Worm (Caenorhabditis elegans) whole organism, mixed stage, embryonic: ENCODE results near the gene str-209.

ENCODE experiments used
- M03D4.4 ChIP-seq: sonication (generic microtip); optimal IDR thresholded peaks from 2 replicates; lab custom pipeline; 2017; ENCODE audit warnings: mild to moderate bottlenecking, missing genetic modification characterization, missing compliant biosample characterization
- bed-3 ChIP-seq: fragments of 200-800 bp; sonication (Bioruptor generic); optimal IDR thresholded peaks from 3 replicates; lab custom pipeline; 2018; ENCODE audit warnings: mild to moderate bottlenecking, missing genetic modification characterization, moderate library complexity, missing compliant biosample characterization
- ceh-39 ChIP-seq: fragments of 150-350 bp; optimal IDR thresholded peaks from 2 replicates; lab custom pipeline; 2014; ENCODE audit warnings: missing biosample characterization, missing genetic modification characterization
- ceh-43 ChIP-seq: fragments of 200-800 bp; sonication (Bioruptor generic); optimal IDR thresholded peaks from 2 replicates; lab custom pipeline; 2018; ENCODE audit warnings: mild to moderate bottlenecking, missing genetic modification characterization, moderate library complexity, missing compliant biosample characterization
- ces-1 ChIP-seq: fragments of 150-350 bp; optimal IDR thresholded peaks from 2 replicates; lab custom pipeline; 2014; ENCODE audit warnings: missing biosample characterization, missing genetic modification reagents, missing genetic modification characterization
- cnd-1 ChIP-seq: fragments of 200-800 bp; sonication (Bioruptor generic); optimal IDR thresholded peaks from 2 replicates; lab custom pipeline; 2018; ENCODE audit warnings: mild to moderate bottlenecking, missing genetic modification characterization, missing compliant biosample characterization
- drap-1 ChIP-seq: fragments of 200-800 bp; sonication (Bioruptor generic); optimal IDR thresholded peaks from 3 replicates; lab custom pipeline; 2018; ENCODE audit warnings: mild to moderate bottlenecking, missing genetic modification characterization, missing compliant biosample characterization
- elt-1 ChIP-seq: sonication (generic microtip); optimal IDR thresholded peaks from 2 replicates; lab custom pipeline; 2017; ENCODE audit warnings: missing genetic modification characterization, mild to moderate bottlenecking, missing compliant biosample characterization, antibody characterized with exemption, moderate library complexity, borderline replicate concordance; ENCODE audit not compliant: insufficient read depth
- elt-3 ChIP-seq: fragments of 150-350 bp; optimal IDR thresholded peaks from 2 replicates; lab custom pipeline; 2014; ENCODE audit warnings: missing biosample characterization, missing genetic modification characterization
- flh-1 ChIP-seq: fragments of 200-800 bp; sonication (Bioruptor generic); optimal IDR thresholded peaks from 2 replicates; lab custom pipeline; 2018; ENCODE audit warnings: mild to moderate bottlenecking, missing genetic modification characterization, moderate library complexity, missing compliant biosample characterization
- ham-2 ChIP-seq: fragments of 200-800 bp; sonication (Bioruptor generic); optimal IDR thresholded peaks from 2 replicates; lab custom pipeline; 2018; ENCODE audit warnings: mild to moderate bottlenecking, missing genetic modification characterization, missing compliant biosample characterization
- hlh-1 ChIP-seq: fragments of 150-350 bp; optimal IDR thresholded peaks from 2 replicates; lab custom pipeline; 2014; ENCODE audit warnings: missing biosample characterization, missing genetic modification reagents, missing genetic modification characterization
- lin-32 ChIP-seq: fragments of 200-800 bp; sonication (Bioruptor generic); optimal IDR thresholded peaks from 2 replicates; lab custom pipeline; 2018; ENCODE audit warnings: mild to moderate bottlenecking, missing genetic modification characterization, missing compliant biosample characterization
- lsy-2 ChIP-seq: fragments of 150-350 bp; optimal IDR thresholded peaks from 2 replicates; lab custom pipeline; 2014; ENCODE audit warnings: missing biosample characterization, missing genetic modification characterization
- mab-5 ChIP-seq: fragments of 150-350 bp; optimal IDR thresholded peaks from 2 replicates; lab custom pipeline; 2014; ENCODE audit warnings: missing biosample characterization, missing genetic modification characterization
- mep-1 ChIP-seq: fragments of 150-350 bp; optimal IDR thresholded peaks from 2 replicates; lab custom pipeline; 2017; ENCODE audit warnings: missing biosample characterization, missing genetic modification reagents, missing genetic modification characterization, inconsistent platforms
- mls-2 ChIP-seq: sonication (generic microtip); optimal IDR thresholded peaks from 2 replicates; lab custom pipeline; 2016; ENCODE audit warnings: mild to moderate bottlenecking, missing genetic modification characterization, moderate library complexity, missing compliant biosample characterization
- nhr-12 ChIP-seq: fragments of 150-350 bp; optimal IDR thresholded peaks from 2 replicates; lab custom pipeline; 2014; ENCODE audit warnings: missing biosample characterization, missing genetic modification characterization
- nhr-2 ChIP-seq: fragments of 150-350 bp; optimal IDR thresholded peaks from 2 replicates; lab custom pipeline; 2014; ENCODE audit warnings: missing biosample characterization, missing genetic modification characterization
- nhr-237 ChIP-seq: fragments of 150-350 bp; optimal IDR thresholded peaks from 2 replicates; lab custom pipeline; 2014; ENCODE audit warnings: missing biosample characterization, missing genetic modification characterization
- nhr-28 ChIP-seq: fragments of 150-350 bp; optimal IDR thresholded peaks from 2 replicates; lab custom pipeline; 2014; ENCODE audit warnings: missing biosample characterization, missing genetic modification characterization
- nhr-76 ChIP-seq: sonication (generic microtip); optimal IDR thresholded peaks from 2 replicates; lab custom pipeline; 2017; ENCODE audit warnings: missing biosample characterization, missing genetic modification characterization
- sem-2 ChIP-seq: fragments of 200-800 bp; sonication (Bioruptor generic); optimal IDR thresholded peaks from 2 replicates; lab custom pipeline; 2018; ENCODE audit warnings: mild to moderate bottlenecking, missing genetic modification characterization, missing compliant biosample characterization
- snpc-4 ChIP-seq: fragments of 150-350 bp; optimal IDR thresholded peaks from 2 replicates; lab custom pipeline; 2014; ENCODE audit warnings: missing biosample characterization, missing genetic modification characterization
- sptf-1 ChIP-seq: sonication (generic microtip); optimal IDR thresholded peaks from 2 replicates; lab custom pipeline; 2017; ENCODE audit warnings: mild to moderate bottlenecking, missing genetic modification characterization, moderate library complexity, missing compliant biosample characterization
- tbx-8 ChIP-seq: fragments of 200-800 bp; sonication (Bioruptor generic); optimal IDR thresholded peaks from 2 replicates; lab custom pipeline; 2018; ENCODE audit warnings: mild to moderate bottlenecking, missing genetic modification characterization, moderate library complexity, missing compliant biosample characterization
- unc-120 ChIP-seq: sonication (generic microtip); optimal IDR thresholded peaks from 2 replicates; lab custom pipeline; 2017; ENCODE audit warnings: missing genetic modification characterization, missing compliant biosample characterization; ENCODE audit not compliant: poor library complexity, severe bottlenecking
- zip-8 ChIP-seq: fragments of 150-350 bp; optimal IDR thresholded peaks from 2 replicates; lab custom pipeline; 2014; ENCODE audit warnings: missing biosample characterization, missing genetic modification characterization
- ztf-11 ChIP-seq: fragments of 150-350 bp; optimal IDR thresholded peaks from 2 replicates; lab custom pipeline; 2014; ENCODE audit warnings: missing biosample characterization, missing genetic modification characterization

str-209 gene

ce11 chrV:4908591-4908990 lies 40.1 kb upstream of the str-209 start, which contains the start of gene ugt-13:
Gene ugt-13 (plus strand): TSS chrV:4908884.
- TF ChIP-seq lin-32 (GFP tag; lab: Kevin White, UChicago) (no peak), mab-5 (tag; lab: Kevin White, UChicago) (no peak), elt-1 (tag; lab: Kevin White, UChicago) (no peak), nhr-12 (tag; lab: Kevin White, UChicago) (no peak), ztf-11 (tag; lab: Kevin White, UChicago) (no peak), ham-2 (GFP tag; lab: Kevin White, UChicago) (no peak), snpc-4 (tag; lab: Kevin White, UChicago) (no peak), M03D4.4 (tag; lab: Kevin White, UChicago) (no peak), mls-2 (tag; lab: Kevin White, UChicago) (no peak), hlh-1 (tag; lab: Kevin White, UChicago) (no peak), nhr-2 (no peak), mep-1 (tag; lab: Kevin White, UChicago) (no peak)
- TF ChIP-seq, all 35 proteins: peak for 0

DNA sequence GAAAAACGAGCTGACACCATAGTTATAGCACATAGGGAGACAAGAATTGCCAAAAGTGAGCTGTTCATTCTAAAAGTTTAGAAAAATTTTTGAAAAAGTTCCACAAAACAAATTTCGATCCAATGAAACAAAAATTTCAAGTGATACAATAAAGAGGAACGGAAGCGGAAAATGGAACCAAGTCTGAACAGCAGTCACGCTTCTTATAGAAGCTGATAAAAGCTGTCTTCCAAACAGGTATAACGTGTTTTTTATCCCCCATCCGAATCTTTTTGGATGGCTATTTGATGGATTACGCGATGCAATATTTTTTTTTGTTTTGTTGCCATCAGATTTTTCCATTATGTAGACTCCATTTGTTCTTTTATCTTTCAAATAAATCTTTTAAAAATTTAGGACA lies 36.4 kb upstream of the str-209 start, which contains the start of gene H23N18.5:
H23N18.5 (minus strand) TSS at position 69 of the 400 bp plus-strand sequence.
- TF ChIP-seq mep-1 (tag; lab: Kevin White, UChicago) (no peak), hlh-1 (tag; lab: Kevin White, UChicago) (no peak), nhr-28 (tag; lab: Kevin White, UChicago) (no peak), ceh-39 (tag; lab: Kevin White, UChicago) (no peak), elt-1 (tag; lab: Kevin White, UChicago) (peak; percentile 0), snpc-4 (tag; lab: Kevin White, UChicago) (no peak)
- TF ChIP-seq, all 35 proteins: peak for 1

DNA sequence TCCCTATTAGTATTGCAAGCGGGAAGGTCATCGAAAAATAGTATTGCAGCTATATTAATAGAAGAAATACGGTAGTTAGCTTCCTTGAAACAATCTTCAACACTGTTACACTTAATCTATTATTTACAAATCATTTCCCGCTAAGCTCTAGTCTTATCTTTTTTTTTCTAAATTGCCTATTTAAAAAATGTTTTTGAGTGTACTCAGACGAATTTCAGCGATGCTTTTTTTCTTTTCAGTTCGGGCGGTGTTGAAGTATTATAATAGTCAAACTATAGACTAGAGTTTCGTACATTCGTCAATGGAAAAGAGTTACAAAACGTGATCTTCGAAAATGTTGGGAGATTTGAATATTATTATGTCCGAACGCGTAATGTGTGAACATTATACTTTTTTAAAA lies 34.9 kb upstream of the str-209 start:
- TF ChIP-seq unc-120 (tag; lab: Kevin White, UChicago) (no peak), nhr-76 (tag; lab: Kevin White, UChicago) (no peak), drap-1 (GFP tag; lab: Kevin White, UChicago) (no peak), nhr-12 (tag; lab: Kevin White, UChicago) (no peak), tbx-8 (no peak), sptf-1 (no peak), ces-1 (no peak), cnd-1 (tag; lab: Kevin White, UChicago) (no peak), zip-8 (no peak), lsy-2 (no peak)

DNA sequence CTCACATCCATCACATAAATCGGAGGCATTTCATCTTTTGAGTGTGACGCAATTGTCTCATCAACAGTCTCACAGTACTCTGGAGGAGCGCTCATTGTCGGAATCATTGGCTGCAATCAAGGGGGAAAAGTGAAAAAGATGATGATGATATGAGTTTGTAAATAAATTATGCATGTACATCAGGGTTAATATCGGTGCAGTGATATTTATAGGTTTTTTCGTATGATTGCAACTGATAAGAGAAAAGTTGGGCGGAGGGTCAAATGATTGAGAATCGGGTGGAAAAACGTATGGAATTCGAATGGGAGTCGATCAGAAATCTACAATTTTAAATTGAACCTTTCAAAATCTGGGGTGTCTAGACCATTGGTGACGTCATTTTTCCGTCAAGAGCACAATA lies 33.9 kb upstream of the str-209 start, which contains the start of gene H23N18.6:
H23N18.6 (minus strand) TSS at position 201 of the 400 bp plus-strand sequence.
- TF ChIP-seq snpc-4 (tag; lab: Kevin White, UChicago) = no peak
- no peak for TF ChIP-seq bed-3 (GFP tag; lab: Kevin White, UChicago)
- TF ChIP-seq nhr-12 (tag; lab: Kevin White, UChicago) = no peak
- no peak for TF ChIP-seq nhr-76 (tag; lab: Kevin White, UChicago)
- no peak for TF ChIP-seq ztf-11 (tag; lab: Kevin White, UChicago)

DNA sequence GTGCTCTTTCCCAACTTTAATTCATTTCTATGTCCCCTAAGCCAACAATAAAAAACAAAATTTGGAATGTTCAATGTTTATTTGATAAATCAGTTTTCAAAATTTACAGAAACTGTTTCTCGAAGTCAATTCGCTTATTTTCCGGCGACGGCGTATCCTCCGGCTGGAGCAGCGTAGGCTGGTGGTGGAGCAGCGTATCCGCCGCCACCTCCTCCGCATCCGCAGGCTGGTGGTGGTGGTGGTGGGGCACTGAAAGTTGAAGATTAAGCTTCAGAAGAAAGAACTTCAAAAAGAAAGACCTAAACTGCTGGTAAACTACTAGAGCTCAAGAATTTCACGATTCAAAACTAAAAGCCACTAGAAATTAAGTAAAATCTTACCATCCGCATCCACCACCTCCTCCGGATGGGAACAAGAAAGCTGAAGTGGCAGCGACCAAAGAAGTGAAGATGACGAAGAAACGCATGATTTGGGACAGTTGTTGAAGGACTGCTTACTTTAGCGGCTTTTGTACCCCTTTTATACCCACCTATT lies 30.6 kb upstream of the str-209 start, which contains the start of gene C02E7.7:
C02E7.7 (minus strand) TSS at position 484 of the 534 bp plus-strand sequence.
- TF ChIP-seq ham-2 (GFP tag; lab: Kevin White, UChicago) (no peak), ceh-43 (no peak), flh-1 (no peak), mep-1 (tag; lab: Kevin White, UChicago) (no peak), nhr-76 (tag; lab: Kevin White, UChicago) (no peak), mab-5 (tag; lab: Kevin White, UChicago) (no peak), nhr-12 (tag; lab: Kevin White, UChicago) (no peak), nhr-237 (tag; lab: Kevin White, UChicago) (no peak), elt-1 (tag; lab: Kevin White, UChicago) (no peak), zip-8 (no peak), sem-2 (GFP tag; lab: Kevin White, UChicago) (no peak), elt-3 (tag; lab: Kevin White, UChicago) (no peak), mls-2 (tag; lab: Kevin White, UChicago) (no peak), tbx-8 (no peak), ceh-39 (tag; lab: Kevin White, UChicago) (no peak)
